Worm (Caenorhabditis elegans) whole organism, L3 larva: ENCODE data around the gene med-2.

Experiments
- R02D3.7 ChIP-seq: fragments of 150-350 bp; optimal IDR thresholded peaks from 2 replicates; lab custom pipeline; 2014; ENCODE audit warnings: missing biosample characterization, missing genetic modification characterization
- ZK546.5 ChIP-seq: sonication (generic microtip); optimal IDR thresholded peaks from 2 replicates; lab custom pipeline; 2017; ENCODE audit warnings: missing biosample characterization, missing genetic modification characterization
- ceh-9 ChIP-seq: sonication (generic microtip); optimal IDR thresholded peaks from 2 replicates; lab custom pipeline; 2018; ENCODE audit warnings: missing biosample characterization, missing genetic modification characterization
- nhr-11 ChIP-seq: fragments of 150-350 bp; optimal IDR thresholded peaks from 2 replicates; lab custom pipeline; 2014; ENCODE audit warnings: missing biosample characterization, missing genetic modification characterization
- skn-1 ChIP-seq: fragments of 150-350 bp; optimal IDR thresholded peaks from 2 replicates; lab custom pipeline; 2014; ENCODE audit warnings: missing biosample characterization, missing genetic modification characterization
- zag-1 ChIP-seq: fragments of 150-350 bp; optimal IDR thresholded peaks from 2 replicates; lab custom pipeline; 2014; ENCODE audit warnings: missing biosample characterization, missing genetic modification characterization

DNA sequence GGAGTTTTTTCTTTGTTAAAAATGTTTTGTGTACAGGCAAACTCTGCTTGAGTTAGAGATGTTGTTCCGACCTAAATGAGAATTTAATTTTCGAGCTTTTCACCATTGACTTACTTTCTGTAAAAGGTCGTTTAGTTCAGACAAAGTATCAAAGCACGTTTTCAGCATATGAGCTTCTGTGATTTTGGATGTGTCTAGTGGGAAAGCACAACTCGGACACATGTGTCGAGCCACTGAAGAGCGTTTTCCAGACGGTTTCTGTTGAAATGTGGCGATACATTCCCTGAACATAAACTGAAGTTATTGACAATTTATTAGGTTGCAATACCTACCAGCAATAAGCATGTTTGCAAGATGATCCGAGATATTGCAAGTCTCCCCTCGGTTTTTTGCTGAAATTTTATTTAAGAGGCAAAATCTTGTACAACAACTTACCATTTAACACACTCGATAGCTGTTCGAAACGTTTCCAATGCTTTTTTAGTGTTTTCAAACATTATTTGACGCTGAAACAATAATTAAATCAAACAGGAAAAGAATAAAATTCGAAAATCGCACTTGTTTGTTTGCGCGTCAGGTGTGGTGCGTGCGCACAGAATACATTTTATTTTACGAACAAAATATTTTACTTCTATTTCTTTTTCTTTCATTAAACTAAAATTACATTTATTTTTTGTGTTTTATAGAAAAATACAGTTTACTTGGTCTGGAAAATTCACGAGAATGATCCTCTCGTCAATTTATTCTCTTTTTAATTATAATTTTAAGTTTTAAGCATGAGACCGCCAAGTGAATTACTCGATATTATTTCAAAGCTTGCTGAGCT, 4.9 kb downstream of the med-2 start, which contains the start of the genes brd-1 and K04C2.2:
- TF ChIP-seq nhr-11 (tag; lab: Kevin White, UChicago) (no peak), zag-1 (tag; lab: Kevin White, UChicago) (no peak), skn-1 (tag; lab: Kevin White, UChicago) (no peak), ceh-9 (tag; lab: Kevin White, UChicago) (no peak), ZK546.5 (tag; lab: Kevin White, UChicago) (no peak), R02D3.7 (tag; lab: Kevin White, UChicago) (no peak)
